Fruit fly (Drosophila melanogaster): ENCODE results near the gene CG17477.

Gene CG17477

DNA sequence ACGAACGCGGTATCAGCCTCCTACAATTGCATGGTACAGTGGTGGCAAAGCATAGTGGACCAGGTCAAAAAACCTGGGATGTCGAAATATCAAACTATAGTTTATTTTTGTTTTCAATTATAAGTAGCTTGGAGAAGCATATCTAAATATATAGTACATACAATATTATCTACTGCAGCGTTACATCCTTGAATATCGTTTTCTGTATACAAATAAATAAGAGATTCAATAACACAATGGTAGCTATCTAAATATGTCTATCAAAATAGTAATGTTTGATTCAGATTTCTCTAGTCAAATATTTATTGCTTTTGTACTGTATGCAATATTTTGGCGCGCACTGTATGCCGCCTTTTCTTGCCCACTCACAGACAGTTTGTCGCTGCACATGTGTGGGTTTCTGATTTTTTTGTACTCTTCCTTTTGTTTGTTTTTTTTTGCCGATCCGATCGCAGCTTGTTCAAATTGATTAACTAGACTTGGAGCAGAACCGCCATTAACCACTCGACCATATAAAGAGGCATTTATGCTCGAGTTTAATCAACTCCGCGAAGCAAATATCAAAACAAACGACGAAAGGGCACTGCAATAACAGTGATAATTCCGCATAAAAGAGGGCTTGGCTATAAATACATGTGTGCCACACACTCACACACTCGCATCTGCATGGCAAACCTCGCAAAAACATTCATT, 45.9 kb downstream of the CG17477 start (continued):
- TF ChIP-seq fd102C (GFP tag; optimal IDR thresholded peaks at IDR 0.05) (peak; percentile 44), CG10267 (tag; optimal IDR thresholded peaks at IDR 0.05) (peak; percentile 90), BtbVII (GFP tag; optimal IDR thresholded peaks at IDR 0.05) (peak; percentile 95), Sox100B (GFP tag; optimal IDR thresholded peaks at IDR 0.05) (peak; percentile 98), dm (GFP tag; optimal IDR thresholded peaks at IDR 0.05) (peak; percentile 68), CG18476 (GFP tag; optimal IDR thresholded peaks at IDR 0.05) (peak; percentile 94), CG33213 (GFP tag; optimal IDR thresholded peaks at IDR 0.05) (peak; percentile 64), pnt (GFP tag; optimal IDR thresholded peaks at IDR 0.05) (peak; percentile 87), CG2712 (tag; optimal IDR thresholded peaks at IDR 0.05) (peak; percentile 97), pzg (GFP tag; optimal IDR thresholded peaks at IDR 0.05) (no peak), CG17361 (GFP tag; IDR thresholded peaks at IDR 0.05) (peak; percentile 96), CG5245 (GFP tag; optimal IDR thresholded peaks at IDR 0.05) (peak; percentile 91), Usf (GFP tag; optimal IDR thresholded peaks at IDR 0.05) (peak; percentile 87), CG30403 (GFP tag; optimal IDR thresholded peaks at IDR 0.05) (peak; percentile 97), tio (GFP tag; optimal IDR thresholded peaks at IDR 0.05) (peak; percentile 97), CG1602 (GFP tag; optimal IDR thresholded peaks at IDR 0.05) (peak; percentile 94), CG1832 (GFP tag; optimal IDR thresholded peaks at IDR 0.05) (no peak), CG10654 (GFP tag; optimal IDR thresholded peaks at IDR 0.05) (peak; percentile 91), CG6654 (GFP tag; optimal IDR thresholded peaks at IDR 0.05) (peak; percentile 85), scrt (GFP tag; optimal IDR thresholded peaks at IDR 0.05) (peak; percentile 77), lab (GFP tag; optimal IDR thresholded peaks at IDR 0.05) (peak; percentile 96), ind (GFP tag; optimal IDR thresholded peaks at IDR 0.05) (peak; percentile 92), Atf6 (GFP tag; IDR thresholded peaks at IDR 0.05) (peak; percentile 93), cas (GFP tag; IDR thresholded peaks at IDR 0.05) (peak; percentile 78), CG14860 (GFP tag; IDR thresholded peaks at IDR 0.05; ENCODE audit: partially characterized antibody) (no peak), NC2β (GFP tag; optimal IDR thresholded peaks at IDR 0.05) (peak; percentile 85), trem (tag; optimal IDR thresholded peaks at IDR 0.05) (peak; percentile 93), ac (GFP tag; optimal IDR thresholded peaks at IDR 0.05) (peak; percentile 85), Asciz (GFP tag; optimal IDR thresholded peaks at IDR 0.05) (peak; percentile 97), CG15073 (GFP tag; optimal IDR thresholded peaks at IDR 0.05) (peak; percentile 98), CG32767 (GFP tag; IDR thresholded peaks at IDR 0.05) (peak; percentile 96), CG13624 (GFP tag; optimal IDR thresholded peaks at IDR 0.05) (peak; percentile 92), chinmo (GFP tag; IDR thresholded peaks at IDR 0.05; ENCODE audit: partially characterized antibody) (no peak), CG5180 (GFP tag; optimal IDR thresholded peaks at IDR 0.05) (peak; percentile 88), usp (GFP tag; optimal IDR thresholded peaks at IDR 0.05) (no peak), Lim3 (GFP tag; IDR thresholded peaks at IDR 0.05) (peak; percentile 80), CG8388 (GFP tag; optimal IDR thresholded peaks at IDR 0.05) (peak; percentile 99), CG7786 (GFP tag; optimal IDR thresholded peaks at IDR 0.05) (peak; percentile 88), unc-4 (GFP tag; IDR thresholded peaks at IDR 0.05; ENCODE audit: partially characterized antibody) (no peak), ara (GFP tag; IDR thresholded peaks at IDR 0.05) (peak; percentile 88), CG30020 (tag; optimal IDR thresholded peaks at IDR 0.05) (peak; percentile 77), CG9817 (tag; optimal IDR thresholded peaks at IDR 0.05) (peak; percentile 88), CrebB (tag; optimal IDR thresholded peaks at IDR 0.05) (peak; percentile 91), odd (GFP tag; optimal IDR thresholded peaks at IDR 0.05) (peak; percentile 97), GATAe (GFP tag; conservative IDR thresholded peaks at IDR 0.05) (peak; percentile 47), bcd (GFP tag; optimal IDR thresholded peaks at IDR 0.05) (peak; percentile 96), Dfd (GFP tag; optimal IDR thresholded peaks at IDR 0.05) (no peak), CG17612 (GFP tag; IDR thresholded peaks at IDR 0.05) (peak; percentile 81), CG11504 (tag; optimal IDR thresholded peaks at IDR 0.05) (peak; percentile 95)

Data from whole organism, embryonic.